Worm (Caenorhabditis elegans) whole organism, L1 larva: Measurements from ENCODE around the gene F21F8.5.
A peak's percentile ranks its signal among the peaks of the same experiment; 100 is the strongest.

Source experiments
- C16A3.4 ChIP-seq: fragments of 150-350 bp; optimal IDR thresholded peaks from 2 replicates; lab custom pipeline; 2014; ENCODE audit warnings: missing biosample characterization, missing genetic modification characterization
- F16B12.6 ChIP-seq: fragments of 150-350 bp; optimal IDR thresholded peaks from 2 replicates; lab custom pipeline; 2014; ENCODE audit warnings: missing biosample characterization, missing genetic modification characterization
- Y116A8C.19 ChIP-seq: sonication (generic microtip); optimal IDR thresholded peaks from 2 replicates; lab custom pipeline; 2016; ENCODE audit warnings: missing compliant biosample characterization, missing genetic modification characterization, borderline replicate concordance
- aly-2 ChIP-seq: fragments of 150-350 bp; optimal IDR thresholded peaks from 2 replicates; lab custom pipeline; 2014; ENCODE audit warnings: missing biosample characterization, missing genetic modification characterization
- ama-1 ChIP-seq: fragments of 150-350 bp; optimal IDR thresholded peaks from 2 replicates; lab custom pipeline; 2014
- blmp-1 ChIP-seq: fragments of 150-350 bp; optimal IDR thresholded peaks from 2 replicates; lab custom pipeline; 2014; ENCODE audit warnings: missing biosample characterization, missing genetic modification characterization
- ceh-8 ChIP-seq: fragments of 200-800 bp; sonication (Bioruptor generic); optimal IDR thresholded peaks from 2 replicates; lab custom pipeline; 2018; ENCODE audit warnings: mild to moderate bottlenecking, missing genetic modification characterization, moderate library complexity, missing compliant biosample characterization
- ceh-88 ChIP-seq: fragments of 200-800 bp; sonication (Bioruptor generic); IDR thresholded peaks from 2 replicates; pipeline ENCODE4 v1.3.6; 2022; ENCODE audit warnings: missing genetic modification characterization, missing compliant biosample characterization
- ceh-90 ChIP-seq: sonication (generic microtip); optimal IDR thresholded peaks from 2 replicates; lab custom pipeline; 2016; ENCODE audit warnings: missing genetic modification characterization, missing compliant biosample characterization
- dpl-1 ChIP-seq, 3 experiments: fragments of 150-350 bp in 2 of 3; sonication (generic microtip) in 1 of 3; optimal IDR thresholded peaks; 2 replicates each; lab custom pipeline; 2014 to 2017; ENCODE audit warnings: missing biosample characterization in 3 of 3, missing genetic modification characterization in 3 of 3, missing genetic modification reagents in 3 of 3
- dsc-1 ChIP-seq: sonication (generic microtip); optimal IDR thresholded peaks from 2 replicates; lab custom pipeline; 2016; ENCODE audit warnings: mild to moderate bottlenecking, missing genetic modification characterization, missing compliant biosample characterization
- efl-1 ChIP-seq, 4 experiments: fragments of 150-350 bp; optimal IDR thresholded peaks in 3 of 4; peaks in 1 of 4; 1 replicate in 1 of 4; 2 replicates in 3 of 4; lab custom pipeline; 2014; ENCODE audit warnings: missing biosample characterization in 2 of 4, missing genetic modification characterization in 2 of 4, missing genetic modification reagents in 2 of 4
- efl-3 ChIP-seq: fragments of 200-800 bp; sonication (Bioruptor generic); optimal IDR thresholded peaks from 2 replicates; lab custom pipeline; 2018; ENCODE audit warnings: mild to moderate bottlenecking, missing genetic modification characterization, missing compliant biosample characterization
- egl-27 ChIP-seq, 2 experiments: fragments of 150-350 bp in 1 of 2; sonication (generic microtip); optimal IDR thresholded peaks; 3 replicates each; lab custom pipeline; 2017 to 2018; ENCODE audit warnings: missing biosample characterization in 2 of 2, missing genetic modification characterization in 2 of 2, missing genetic modification reagents in 2 of 2
- fkh-10 ChIP-seq: sonication (generic microtip); optimal IDR thresholded peaks from 2 replicates; lab custom pipeline; 2017; ENCODE audit warnings: missing biosample characterization, missing genetic modification reagents, missing genetic modification characterization
- fkh-8 ChIP-seq: sonication (generic microtip); optimal IDR thresholded peaks from 2 replicates; lab custom pipeline; 2016; ENCODE audit warnings: mild to moderate bottlenecking, missing genetic modification characterization, missing compliant biosample characterization
- fos-1 ChIP-seq: fragments of 150-350 bp; optimal IDR thresholded peaks from 2 replicates; lab custom pipeline; 2014; ENCODE audit warnings: missing biosample characterization, missing genetic modification characterization
- hlh-4 ChIP-seq: sonication (generic microtip); optimal IDR thresholded peaks from 2 replicates; lab custom pipeline; 2016; ENCODE audit warnings: mild to moderate bottlenecking, missing genetic modification characterization, missing compliant biosample characterization
- lin-14 ChIP-seq: fragments of 200-800 bp; sonication (Bioruptor generic); optimal IDR thresholded peaks from 2 replicates; lab custom pipeline; 2018; ENCODE audit warnings: mild to moderate bottlenecking, missing genetic modification characterization, moderate library complexity, missing compliant biosample characterization
- lin-35 ChIP-seq, 2 experiments: fragments of 150-350 bp; optimal IDR thresholded peaks; 2 replicates each; lab custom pipeline; 2014; ENCODE audit warnings: missing biosample characterization in 2 of 2, missing genetic modification characterization in 2 of 2, missing genetic modification reagents in 2 of 2
- mab-9 ChIP-seq: fragments of 200-800 bp; sonication (Bioruptor generic); IDR thresholded peaks from 2 replicates; pipeline ENCODE4 v1.3.6; 2022; ENCODE audit warnings: missing genetic modification reagents, missing genetic modification characterization, missing compliant biosample characterization
- mdl-1 ChIP-seq, 2 experiments: fragments of 150-350 bp; optimal IDR thresholded peaks; 2 replicates each; lab custom pipeline; 2014 to 2017; ENCODE audit warnings: missing biosample characterization in 2 of 2, missing genetic modification characterization in 2 of 2, inconsistent platforms in 1 of 2
- mef-2 ChIP-seq: fragments of 150-350 bp; optimal IDR thresholded peaks from 2 replicates; lab custom pipeline; 2014; ENCODE audit warnings: missing biosample characterization, missing genetic modification characterization
- mep-1 ChIP-seq: fragments of 150-350 bp; optimal IDR thresholded peaks from 2 replicates; lab custom pipeline; 2014; ENCODE audit warnings: missing biosample characterization, missing genetic modification characterization
- nhr-19 ChIP-seq: fragments of 200-800 bp; sonication (Bioruptor generic); conservative IDR thresholded peaks from 2 replicates; pipeline ENCODE4 v1.3.6; 2022; ENCODE audit warnings: missing genetic modification characterization, missing compliant biosample characterization
- nhr-20 ChIP-seq: sonication (generic microtip); optimal IDR thresholded peaks from 2 replicates; lab custom pipeline; 2016; ENCODE audit warnings: mild to moderate bottlenecking, missing genetic modification characterization, missing compliant biosample characterization
- nhr-237 ChIP-seq: fragments of 150-350 bp; optimal IDR thresholded peaks from 2 replicates; lab custom pipeline; 2014; ENCODE audit warnings: missing biosample characterization, missing genetic modification characterization
- nhr-47 ChIP-seq: sonication (generic microtip); optimal IDR thresholded peaks from 2 replicates; lab custom pipeline; 2016; ENCODE audit warnings: mild to moderate bottlenecking, missing genetic modification characterization, moderate library complexity, missing compliant biosample characterization
- nhr-71 ChIP-seq: sonication (generic microtip); optimal IDR thresholded peaks from 2 replicates; lab custom pipeline; 2016; ENCODE audit warnings: mild to moderate bottlenecking, missing genetic modification characterization, moderate library complexity, missing compliant biosample characterization
- nhr-76 ChIP-seq: sonication (generic microtip); optimal IDR thresholded peaks from 2 replicates; lab custom pipeline; 2017; ENCODE audit warnings: missing biosample characterization, missing genetic modification characterization
- nhr-90 ChIP-seq: sonication (generic microtip); optimal IDR thresholded peaks from 2 replicates; lab custom pipeline; 2016; ENCODE audit warnings: mild to moderate bottlenecking, missing genetic modification characterization, missing compliant biosample characterization; ENCODE audit not compliant: poor library complexity
- skn-1 ChIP-seq: fragments of 150-350 bp; optimal IDR thresholded peaks from 2 replicates; lab custom pipeline; 2014; ENCODE audit warnings: missing biosample characterization, missing genetic modification characterization
- sptf-1 ChIP-seq: fragments of 150-350 bp; optimal IDR thresholded peaks from 2 replicates; lab custom pipeline; 2014; ENCODE audit warnings: missing biosample characterization, missing genetic modification characterization
- sup-37 ChIP-seq: fragments of 200-800 bp; sonication (Bioruptor generic); optimal IDR thresholded peaks from 2 replicates; lab custom pipeline; 2018; ENCODE audit warnings: mild to moderate bottlenecking, missing genetic modification characterization, missing compliant biosample characterization
- swsn-7 ChIP-seq: sonication (generic microtip); optimal IDR thresholded peaks from 2 replicates; lab custom pipeline; 2016; ENCODE audit warnings: missing genetic modification characterization, missing compliant biosample characterization
- tbx-2 ChIP-seq: sonication (generic microtip); optimal IDR thresholded peaks from 2 replicates; lab custom pipeline; 2016; ENCODE audit warnings: missing genetic modification characterization, missing compliant biosample characterization
- vab-15 ChIP-seq: sonication (generic microtip); optimal IDR thresholded peaks from 2 replicates; lab custom pipeline; 2017; ENCODE audit warnings: missing genotype, mild to moderate bottlenecking, missing genetic modification characterization, missing compliant biosample characterization
- xbp-1 ChIP-seq: sonication (generic microtip); optimal IDR thresholded peaks from 2 replicates; lab custom pipeline; 2016; ENCODE audit warnings: missing genetic modification characterization, missing compliant biosample characterization
- zip-4 ChIP-seq: fragments of 200-800 bp; sonication (Bioruptor generic); optimal IDR thresholded peaks from 2 replicates; lab custom pipeline; 2018; ENCODE audit warnings: mild to moderate bottlenecking, missing genetic modification characterization, moderate library complexity, missing compliant biosample characterization
- ztf-11 ChIP-seq, 2 experiments: sonication (generic microtip); optimal IDR thresholded peaks; 2 replicates each; lab custom pipeline; 2016 to 2017; ENCODE audit warnings: missing genetic modification characterization in 2 of 2, missing biosample characterization in 1 of 2, missing compliant biosample characterization in 1 of 2

Gene F21F8.5

DNA sequence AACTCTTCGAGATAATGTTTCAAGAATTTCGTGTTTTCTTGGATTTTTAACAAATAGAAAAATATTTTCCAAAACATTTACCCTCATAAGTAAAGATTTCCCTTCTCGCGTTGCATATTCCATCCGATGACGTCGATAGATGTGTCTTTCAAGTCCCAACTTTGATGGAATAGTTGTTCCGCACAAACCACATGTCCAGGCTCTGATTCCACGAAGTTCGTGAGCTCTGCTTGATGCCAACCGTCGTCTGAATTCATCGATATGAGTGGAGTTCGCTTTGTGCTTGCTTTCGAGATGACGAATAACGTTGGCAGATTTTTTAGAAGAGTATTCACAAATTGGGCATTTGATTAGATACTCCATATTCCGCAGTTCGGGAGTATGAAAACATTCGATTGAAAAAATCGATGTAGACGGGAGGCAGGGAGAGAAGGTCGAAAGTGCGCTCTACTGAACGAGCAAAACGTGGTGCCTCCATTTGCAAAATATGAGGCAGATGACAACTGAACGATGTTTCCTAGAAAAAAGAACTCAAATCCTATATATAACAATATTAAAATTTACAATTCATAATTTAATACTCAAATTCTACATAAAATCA, 34.9 kb upstream of the F21F8.5 start, which contains the start of gene W02D7.6 (continued):
- no peak for TF ChIP-seq dsc-1 (tag; lab: Kevin White, UChicago)
- TF ChIP-seq nhr-20 (tag; lab: Kevin White, UChicago) = no peak
- no peak for TF ChIP-seq fkh-10 (GFP tag; lab: Kevin White, UChicago)
- no peak for TF ChIP-seq mep-1
- no peak for TF ChIP-seq blmp-1
- TF ChIP-seq nhr-47 (tag; lab: Kevin White, UChicago) = peak; percentile 25
- no peak for TF ChIP-seq mab-9 (GFP tag; lab: Robert Waterston, UW)
- no peak for TF ChIP-seq ztf-11 (tag; optimal IDR thresholded peaks at IDR 0.05; lab: Kevin White, UChicago)
- no peak for TF ChIP-seq nhr-237 (tag; lab: Kevin White, UChicago)
- no peak for TF ChIP-seq efl-3
- TF ChIP-seq Y116A8C.19 (tag; lab: Kevin White, UChicago) = no peak
- TF ChIP-seq C16A3.4 (tag; lab: Kevin White, UChicago) = no peak
- TF ChIP-seq ama-1 = peak; percentile 13
- TF ChIP-seq nhr-19 (GFP tag; lab: Robert Waterston, UW) = no peak
- no peak for TF ChIP-seq mdl-1 (tag; optimal IDR thresholded peaks at IDR 0.05; lab: Kevin White, UChicago)
- no peak for TF ChIP-seq fkh-8
- TF ChIP-seq nhr-90 = peak; percentile 12
- TF ChIP-seq lin-35 (GFP tag; optimal IDR thresholded peaks at IDR 0.05; lab: Kevin White, UChicago) = peak in 1 of 2 experiments; percentile 43
- TF ChIP-seq vab-15 = no peak
- TF ChIP-seq zip-4 (GFP tag; lab: Kevin White, UChicago) = no peak
- TF ChIP-seq dpl-1 (GFP tag; optimal IDR thresholded peaks at IDR 0.05; lab: Kevin White, UChicago) = peak in 2 of 3 experiments; percentile 13 to 57
- no peak for TF ChIP-seq xbp-1 (tag; lab: Kevin White, UChicago)
- no peak for TF ChIP-seq fos-1 (tag; lab: Kevin White, UChicago)
- TF ChIP-seq ceh-90 = no peak
- TF ChIP-seq nhr-76 (tag; lab: Kevin White, UChicago) = no peak
- TF ChIP-seq sup-37 (GFP tag; lab: Kevin White, UChicago) = no peak
- TF ChIP-seq nhr-71 (tag; lab: Kevin White, UChicago) = peak; percentile 18
- no peak for TF ChIP-seq tbx-2 (tag; lab: Kevin White, UChicago)

DNA sequence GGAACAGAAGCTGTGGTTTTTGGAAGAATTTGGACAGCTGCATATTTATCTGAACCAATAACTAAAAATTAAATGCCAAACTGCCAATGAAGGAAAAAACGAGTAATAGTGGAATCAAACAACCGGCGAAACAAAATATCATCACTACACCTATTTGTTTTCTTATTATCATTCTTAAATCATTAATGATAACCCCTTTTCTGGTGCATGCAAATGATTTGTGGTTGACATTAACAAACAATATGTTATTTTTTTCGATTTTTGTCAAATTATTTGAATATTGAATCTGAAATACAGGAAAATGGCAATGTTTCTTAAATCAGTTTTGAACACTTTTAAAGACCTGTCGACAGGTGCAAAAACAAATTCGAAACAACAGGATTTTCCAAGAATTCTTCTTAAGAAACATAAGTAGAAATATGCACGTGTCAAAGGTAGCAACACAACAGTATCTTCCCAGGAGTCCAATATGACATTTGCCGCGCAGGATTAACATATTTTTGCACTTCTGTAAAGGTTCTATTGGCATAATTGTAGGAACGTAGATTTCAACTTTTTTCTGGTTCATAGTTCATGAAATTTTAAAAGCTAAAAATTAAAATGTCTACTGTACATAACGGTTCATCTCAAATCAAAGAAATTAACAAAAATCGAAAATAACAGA, 33.2 kb upstream of the F21F8.5 start, which contains the start of gene W02D7.5:
W02D7.5 (minus strand) TSS at position 51 of the 664 bp plus-strand sequence.
- TF ChIP-seq egl-27 (tag; optimal IDR thresholded peaks at IDR 0.05; lab: Kevin White, UChicago) = no peak
- no peak for TF ChIP-seq lin-14 (GFP tag; lab: Kevin White, UChicago)
- TF ChIP-seq efl-1 (optimal IDR thresholded peaks at IDR 0.05; lab: Kevin White, UChicago) = no peak
- peak in 1 of 2 experiments; percentile 69 for TF ChIP-seq efl-1 (GFP tag; optimal IDR thresholded peaks at IDR 0.05 in 1 of 2; lab: Kevin White, UChicago)
- TF ChIP-seq hlh-4 (tag; lab: Kevin White, UChicago) = peak; percentile 68
- TF ChIP-seq sptf-1 (tag; lab: Kevin White, UChicago) = no peak

DNA sequence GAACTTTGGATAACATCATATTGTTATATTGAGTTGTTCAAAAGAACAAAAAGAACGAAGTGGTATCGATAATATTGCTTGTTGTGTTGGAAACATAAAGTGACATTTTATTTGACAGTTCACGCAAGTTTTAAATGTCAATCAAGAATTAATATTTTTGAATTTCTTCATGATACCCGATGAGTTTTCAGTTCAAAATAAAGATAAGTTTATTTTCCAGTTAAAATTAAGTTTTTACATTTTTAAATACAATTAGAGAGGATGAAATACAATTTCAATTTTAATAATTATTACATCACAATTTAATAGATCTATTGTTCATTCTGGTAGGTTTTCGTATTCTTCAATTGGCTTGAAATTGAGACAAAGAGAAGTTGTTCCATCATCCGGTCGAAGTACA, 31.4 kb upstream of the F21F8.5 start, which contains the start of gene W02D7.4:
W02D7.4 (minus strand) TSS at position 101 of the 400 bp plus-strand sequence.
- no peak for TF ChIP-seq tbx-2 (tag; lab: Kevin White, UChicago)
- TF ChIP-seq mef-2 = no peak
- TF ChIP-seq blmp-1 = no peak
- TF ChIP-seq aly-2 = no peak
- TF ChIP-seq F16B12.6 (tag; lab: Kevin White, UChicago) = no peak
- TF ChIP-seq ceh-88 (GFP tag; lab: Robert Waterston, UW) = no peak
- TF ChIP-seq lin-35 (GFP tag; optimal IDR thresholded peaks at IDR 0.05; lab: Kevin White, UChicago) = no peak
- no peak for TF ChIP-seq ceh-8 (GFP tag; lab: Kevin White, UChicago)
- TF ChIP-seq swsn-7 = no peak
- TF ChIP-seq skn-1 (tag; lab: Kevin White, UChicago) = no peak
- TF ChIP-seq nhr-20 (tag; lab: Kevin White, UChicago) = no peak
